Fruit fly (Drosophila melanogaster): Measurements from ENCODE around the gene Ziz.
A peak's percentile ranks its signal among the peaks of the same experiment; 100 is the strongest.

Ziz gene

DNA sequence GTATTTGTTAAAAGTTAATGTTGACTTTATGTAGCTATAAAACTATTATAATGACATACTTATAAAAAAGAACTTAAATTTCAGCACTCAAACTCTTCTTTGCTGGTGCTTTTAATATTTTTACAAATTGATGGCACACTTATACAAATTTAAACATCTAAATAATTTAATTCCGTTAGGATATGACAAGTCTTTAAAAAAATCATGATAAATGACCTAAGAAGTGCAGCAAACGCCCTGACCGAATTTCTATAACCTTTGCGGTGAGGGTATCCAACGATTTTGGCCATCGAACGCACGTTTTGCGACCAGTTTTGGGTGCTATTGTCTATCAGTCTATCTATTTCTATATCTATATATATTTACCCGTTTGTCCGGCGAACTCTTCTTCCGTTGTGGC is 53.2 kb downstream of the Ziz start (continued):
- TF ChIP-seq fu2 (GFP tag; optimal IDR thresholded peaks at IDR 0.05) (no peak), Xbp1 (GFP tag; optimal IDR thresholded peaks at IDR 0.05) (peak; percentile 17), Ets97D (GFP tag; optimal IDR thresholded peaks at IDR 0.05) (no peak), CG2199 (GFP tag; IDR thresholded peaks at IDR 0.05) (no peak), CTCF (GFP tag; optimal IDR thresholded peaks at IDR 0.05) (no peak), CG1529 (GFP tag; optimal IDR thresholded peaks at IDR 0.05) (no peak), Sin3A (optimal IDR thresholded peaks at IDR 0.05) (no peak), scrt (GFP tag; optimal IDR thresholded peaks at IDR 0.05) (no peak), CG7271 (tag; optimal IDR thresholded peaks at IDR 0.05) (no peak), HLH4C (GFP tag; IDR thresholded peaks at IDR 0.05; ENCODE audit: partially characterized antibody) (no peak), Pdp1 (GFP tag; optimal IDR thresholded peaks at IDR 0.05) (peak in 1 of 2 experiments; percentile 12), CG8290 (GFP tag; optimal IDR thresholded peaks at IDR 0.05) (no peak), CG8290 (tag; optimal IDR thresholded peaks at IDR 0.05) (no peak), lbe (GFP tag; optimal IDR thresholded peaks at IDR 0.05) (no peak), prd (optimal IDR thresholded peaks at IDR 0.05) (no peak), prd (GFP tag; IDR thresholded peaks at IDR 0.05) (peak; percentile 49; the same call in 1 of the 3 replicates), Nf-YB (GFP tag; optimal IDR thresholded peaks at IDR 0.05) (no peak), dpn (GFP tag; optimal IDR thresholded peaks at IDR 0.05) (peak in 1 of 2 experiments; percentile 1), crp (GFP tag; optimal IDR thresholded peaks at IDR 0.05) (no peak), CG10147 (GFP tag; optimal IDR thresholded peaks at IDR 0.05) (peak; percentile 57), Dfd (GFP tag; optimal IDR thresholded peaks at IDR 0.05) (no peak), Doc2 (GFP tag; IDR thresholded peaks at IDR 0.05) (no peak), Dbx (GFP tag; IDR thresholded peaks at IDR 0.05) (peak; percentile 48; the same call in 1 of the 3 replicates), tio (GFP tag; optimal IDR thresholded peaks at IDR 0.05) (peak; percentile 35), ab (GFP tag; optimal IDR thresholded peaks at IDR 0.05) (no peak), pan (optimal IDR thresholded peaks at IDR 0.05) (no peak), pan (GFP tag; optimal IDR thresholded peaks at IDR 0.05 in 1 of 2, IDR thresholded peaks at IDR 0.05 in 1 of 2) (peak in 1 of 2 experiments; percentile 58), BEAF-32 (GFP tag; optimal IDR thresholded peaks at IDR 0.05) (no peak), row (GFP tag; IDR thresholded peaks at IDR 0.05) (no peak; the same call in 1 of the 3 replicates), Asciz (GFP tag; optimal IDR thresholded peaks at IDR 0.05) (no peak), CG5180 (GFP tag; optimal IDR thresholded peaks at IDR 0.05) (no peak), Stat92E (GFP tag; optimal IDR thresholded peaks at IDR 0.05) (no peak), CG3281 (GFP tag; optimal IDR thresholded peaks at IDR 0.05) (peak; percentile 56), lov (optimal IDR thresholded peaks at IDR 0.05) (no peak), lov (GFP tag; IDR thresholded peaks at IDR 0.05) (no peak), CG17912 (GFP tag; optimal IDR thresholded peaks at IDR 0.05) (no peak), CG2712 (tag; optimal IDR thresholded peaks at IDR 0.05) (no peak), dati (GFP tag; IDR thresholded peaks at IDR 0.05) (no peak), slou (GFP tag; optimal IDR thresholded peaks at IDR 0.05) (no peak), Atf3 (GFP tag; optimal IDR thresholded peaks at IDR 0.05) (no peak), sr (GFP tag; IDR thresholded peaks at IDR 0.05) (no peak), CG17359 (tag; optimal IDR thresholded peaks at IDR 0.05) (no peak), CG2889 (GFP tag; IDR thresholded peaks at IDR 0.05) (no peak), fru (optimal IDR thresholded peaks at IDR 0.05) (no peak), Sry-β (GFP tag; optimal IDR thresholded peaks at IDR 0.05) (no peak), zfh1 (GFP tag; IDR thresholded peaks at IDR 0.05) (no peak), Sox100B (GFP tag; optimal IDR thresholded peaks at IDR 0.05) (peak; percentile 5), Gug (GFP tag; IDR thresholded peaks at IDR 0.05) (peak; percentile 56; the same call in 2 of the 4 replicates), Hey (tag; optimal IDR thresholded peaks at IDR 0.05) (no peak), CG11247 (GFP tag; IDR thresholded peaks at IDR 0.05) (no peak), sens-2 (GFP tag; IDR thresholded peaks at IDR 0.05) (no peak), crc (GFP tag; optimal IDR thresholded peaks at IDR 0.05) (no peak), ac (GFP tag; optimal IDR thresholded peaks at IDR 0.05) (no peak), CG12942 (GFP tag; optimal IDR thresholded peaks at IDR 0.05) (no peak)

Data from whole organism, embryonic.